Fruit fly (Drosophila melanogaster): ENCODE data around the gene CG12194.
A peak's percentile ranks its signal among the peaks of the same experiment; 100 is the strongest.

CG12194 gene

DNA sequence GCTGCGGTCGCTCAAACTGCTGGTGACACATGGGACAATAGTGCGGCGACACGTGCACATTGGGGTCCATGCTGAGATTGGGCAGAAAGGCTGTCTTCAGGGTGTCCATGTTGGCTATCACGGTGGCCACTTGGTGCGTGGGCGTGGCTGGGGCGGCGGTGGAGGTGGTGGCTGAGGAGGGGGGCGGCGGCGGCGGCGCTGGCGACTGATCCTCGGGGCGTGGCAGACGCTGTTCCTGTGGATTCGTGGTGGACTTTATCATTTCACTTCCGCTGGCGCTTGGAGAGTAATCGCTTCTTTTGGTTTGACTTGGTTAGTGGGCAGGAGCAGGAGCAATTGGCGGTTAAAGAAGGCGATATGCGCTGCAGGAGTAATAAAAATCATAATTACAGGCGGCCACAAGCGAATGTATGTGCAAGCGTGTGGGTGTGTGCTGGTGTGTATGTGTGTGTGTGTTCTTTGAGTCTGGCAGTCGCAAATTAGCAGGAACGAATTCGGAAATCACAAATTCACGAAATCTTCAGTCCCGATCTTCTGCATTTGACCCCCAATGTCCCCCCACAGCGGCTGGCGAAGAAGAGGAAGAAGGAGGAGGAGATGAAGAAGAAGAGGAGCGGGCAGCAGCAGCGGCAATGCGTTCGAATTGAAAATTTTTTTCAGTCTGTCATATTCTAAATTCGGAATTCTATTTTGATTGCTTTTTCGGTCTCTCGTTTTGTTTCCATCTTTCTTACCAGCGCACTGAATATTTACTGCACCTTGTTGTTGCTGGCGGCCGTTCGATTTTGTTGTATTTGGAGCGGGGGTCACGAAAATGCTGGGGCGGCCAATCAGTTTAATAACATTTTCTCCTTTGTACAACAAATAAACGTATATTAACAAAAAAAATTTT is 44.2 kb downstream of the CG12194 start:
- TF ChIP-seq CG1620 (GFP tag; optimal IDR thresholded peaks at IDR 0.05) (no peak), CG33017 (tag; optimal IDR thresholded peaks at IDR 0.05) (no peak), cic (GFP tag; optimal IDR thresholded peaks at IDR 0.05) (no peak), bab1 (GFP tag; optimal IDR thresholded peaks at IDR 0.05) (no peak), CG11617 (GFP tag; optimal IDR thresholded peaks at IDR 0.05) (no peak)

DNA sequence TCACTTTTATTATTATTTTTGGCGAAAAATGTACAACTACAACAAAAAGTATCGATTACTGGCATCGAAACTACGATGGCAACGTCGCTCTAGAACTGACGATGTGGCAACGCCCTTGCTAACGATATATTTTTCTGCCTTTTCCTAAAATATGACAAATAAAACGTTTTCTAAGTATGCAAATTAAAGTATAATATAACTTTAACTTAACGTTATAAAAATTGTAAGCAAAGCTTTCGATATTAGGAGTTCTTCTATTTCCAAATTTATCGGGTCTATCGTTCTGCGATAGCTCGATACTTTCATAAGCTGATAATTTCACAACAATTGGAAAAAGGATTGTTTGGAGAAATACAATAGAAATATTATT is 44.9 kb downstream of the CG12194 start, which contains the start of the genes Cf2 and CG3008:
Gene Cf2, minus strand, starts transcription at position 85 of the 370 bp plus-strand sequence.
Gene CG3008, plus strand, starts transcription at position 276 of the 370 bp plus-strand sequence.
- TF ChIP-seq CG14711 (tag; optimal IDR thresholded peaks at IDR 0.05) (no peak), Mnt (GFP tag; optimal IDR thresholded peaks at IDR 0.05) (peak; percentile 7), Crg-1 (GFP tag; optimal IDR thresholded peaks at IDR 0.05) (no peak), Hr96 (GFP tag; optimal IDR thresholded peaks at IDR 0.05) (no peak), tj (GFP tag; optimal IDR thresholded peaks at IDR 0.05) (peak; percentile 15), CG7101 (tag; optimal IDR thresholded peaks at IDR 0.05) (no peak)

DNA sequence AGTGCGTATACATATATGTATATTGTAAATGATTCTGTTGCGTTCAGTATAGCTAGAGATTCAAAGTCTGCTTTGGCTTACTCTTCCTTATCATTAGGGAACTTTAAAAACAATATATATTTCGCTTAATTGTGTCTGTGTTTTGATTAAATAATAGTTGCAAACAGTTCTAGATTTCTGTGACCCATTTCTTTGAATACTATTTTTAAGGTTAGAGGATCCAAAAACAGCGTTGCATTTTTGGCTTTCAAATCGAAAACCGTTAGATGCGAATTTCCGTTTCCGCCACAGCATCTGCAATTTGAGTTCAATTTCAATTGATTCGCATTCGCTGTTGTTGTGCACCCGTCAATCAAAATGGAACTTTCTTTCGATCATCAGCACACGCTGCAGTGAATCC is 48.0 kb downstream of the CG12194 start:
- no peak for TF ChIP-seq CG12768 (GFP tag; optimal IDR thresholded peaks at IDR 0.05)
- no peak for TF ChIP-seq CG33017 (tag; optimal IDR thresholded peaks at IDR 0.05)
- no peak for TF ChIP-seq CG7045 (GFP tag; optimal IDR thresholded peaks at IDR 0.05)

DNA sequence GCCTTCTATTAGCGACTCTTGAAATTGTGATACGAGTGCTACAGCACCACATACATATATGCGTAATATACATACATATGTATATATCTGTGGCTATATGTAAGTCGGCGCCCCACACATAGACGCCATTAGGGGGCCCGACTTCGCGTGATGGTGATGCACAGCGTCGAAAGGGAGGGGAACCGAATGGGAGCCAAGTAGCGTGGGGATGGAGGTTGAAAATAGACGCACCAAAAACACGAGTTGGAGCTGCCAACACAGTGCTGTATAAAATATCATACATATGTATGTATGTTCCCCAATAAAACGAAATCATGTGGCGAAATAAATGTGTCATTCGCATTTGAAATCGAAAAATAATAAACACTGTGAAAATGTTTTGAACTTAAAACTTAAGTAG is 48.5 kb downstream of the CG12194 start:
- TF ChIP-seq Mnt (GFP tag; optimal IDR thresholded peaks at IDR 0.05), result no peak
- TF ChIP-seq CG12768 (GFP tag; optimal IDR thresholded peaks at IDR 0.05), result no peak
- no peak for TF ChIP-seq CG1620 (GFP tag; optimal IDR thresholded peaks at IDR 0.05)
- TF ChIP-seq tj (GFP tag; optimal IDR thresholded peaks at IDR 0.05), result no peak
- no peak for TF ChIP-seq toe (GFP tag; optimal IDR thresholded peaks at IDR 0.05)
- TF ChIP-seq Hr96 (GFP tag; optimal IDR thresholded peaks at IDR 0.05), result no peak
- no peak for TF ChIP-seq CG7045 (GFP tag; optimal IDR thresholded peaks at IDR 0.05)
- no peak for TF ChIP-seq Crg-1 (GFP tag; optimal IDR thresholded peaks at IDR 0.05)
- no peak for TF ChIP-seq CG14711 (tag; optimal IDR thresholded peaks at IDR 0.05)
- no peak for TF ChIP-seq ovo (GFP tag; optimal IDR thresholded peaks at IDR 0.05)
- no peak for TF ChIP-seq cic (GFP tag; optimal IDR thresholded peaks at IDR 0.05)
- no peak for TF ChIP-seq cnc (optimal IDR thresholded peaks at IDR 0.05)

DNA sequence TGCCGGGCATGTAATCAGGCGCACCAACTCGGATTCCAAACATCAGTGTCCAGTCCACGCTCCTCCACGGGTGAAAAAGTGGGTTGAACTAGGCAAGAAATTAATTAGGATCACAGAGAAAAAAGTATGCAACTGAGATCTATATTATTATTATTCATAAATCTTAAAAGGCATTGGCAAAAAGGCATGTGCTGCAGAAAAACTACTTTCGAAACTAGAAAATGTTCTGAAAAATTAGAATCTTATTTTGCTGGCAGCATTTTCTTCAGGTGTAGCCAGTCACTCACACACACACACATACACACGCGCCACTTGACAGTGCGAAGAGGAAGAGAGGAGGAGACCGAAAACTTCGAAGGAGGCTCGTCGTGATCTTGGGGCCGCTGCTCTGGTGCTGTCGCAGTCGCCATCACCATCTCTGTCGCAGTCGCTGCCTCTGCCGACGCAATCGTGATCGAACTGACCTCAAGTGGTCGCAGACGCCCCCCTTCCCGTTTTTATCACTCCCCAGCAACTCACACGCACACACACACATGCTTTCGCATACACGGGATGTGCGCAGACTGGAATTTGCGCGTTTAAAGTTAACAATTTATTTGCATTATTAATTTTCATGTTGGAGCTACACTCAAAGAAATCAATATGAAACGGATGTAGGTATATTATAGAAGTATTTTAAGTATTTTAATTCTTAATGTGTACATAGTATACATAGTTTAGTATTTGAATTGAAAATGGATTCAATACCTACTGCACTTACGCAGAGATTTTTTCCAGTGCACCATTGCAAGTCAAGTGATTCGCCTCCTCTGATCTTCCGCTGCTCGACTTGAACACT is 49.5 kb downstream of the CG12194 start:
- TF ChIP-seq Clk (GFP tag; optimal IDR thresholded peaks at IDR 0.05) (no peak), kay (GFP tag; ENCODE audit: borderline replicate concordance) (no peak), Mnt (GFP tag; optimal IDR thresholded peaks at IDR 0.05) (no peak), pad (GFP tag; optimal IDR thresholded peaks at IDR 0.05) (no peak), CG14711 (tag; optimal IDR thresholded peaks at IDR 0.05) (peak; percentile 48), toe (GFP tag; optimal IDR thresholded peaks at IDR 0.05) (no peak), cic (GFP tag; optimal IDR thresholded peaks at IDR 0.05) (no peak), CG7045 (GFP tag; optimal IDR thresholded peaks at IDR 0.05) (peak; percentile 6), bab1 (GFP tag; optimal IDR thresholded peaks at IDR 0.05) (peak; percentile 4), CG5204 (GFP tag; optimal IDR thresholded peaks at IDR 0.05) (no peak), CG1620 (GFP tag; optimal IDR thresholded peaks at IDR 0.05) (no peak), CG33017 (tag; optimal IDR thresholded peaks at IDR 0.05) (peak; percentile 42), cnc (optimal IDR thresholded peaks at IDR 0.05) (no peak), CG7101 (tag; optimal IDR thresholded peaks at IDR 0.05) (peak; percentile 19), CG11617 (GFP tag; optimal IDR thresholded peaks at IDR 0.05) (no peak), CG12768 (GFP tag; optimal IDR thresholded peaks at IDR 0.05) (peak; percentile 5), tj (GFP tag; optimal IDR thresholded peaks at IDR 0.05) (no peak), ovo (GFP tag; optimal IDR thresholded peaks at IDR 0.05) (no peak), Crg-1 (GFP tag; optimal IDR thresholded peaks at IDR 0.05) (no peak), Hr96 (GFP tag; optimal IDR thresholded peaks at IDR 0.05) (no peak)

DNA sequence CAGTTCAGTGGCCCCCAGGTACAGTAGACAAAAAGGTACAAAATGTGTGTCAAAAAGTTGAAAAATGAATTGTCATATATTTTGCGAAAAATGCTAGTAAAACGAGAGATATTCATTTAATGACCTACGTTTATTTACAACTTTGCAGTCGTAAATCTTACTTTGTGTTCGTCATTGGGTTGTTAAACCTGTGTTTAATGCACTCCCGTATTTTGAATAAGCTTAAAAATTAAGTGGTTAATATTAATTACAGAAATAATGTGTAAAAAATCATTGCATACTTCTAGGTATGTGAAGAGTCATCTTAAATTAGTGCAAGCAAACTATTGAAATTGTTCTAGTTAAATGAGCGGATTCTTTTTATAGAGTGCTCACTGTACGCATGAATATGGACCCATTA is 50.4 kb downstream of the CG12194 start:
- no peak for TF ChIP-seq CG11617 (GFP tag; optimal IDR thresholded peaks at IDR 0.05)
- no peak for TF ChIP-seq CG12768 (GFP tag; optimal IDR thresholded peaks at IDR 0.05)
- no peak for TF ChIP-seq CG7101 (tag; optimal IDR thresholded peaks at IDR 0.05)
- TF ChIP-seq cic (GFP tag; optimal IDR thresholded peaks at IDR 0.05), result no peak
- no peak for TF ChIP-seq Hr96 (GFP tag; optimal IDR thresholded peaks at IDR 0.05)
- TF ChIP-seq bab1 (GFP tag; optimal IDR thresholded peaks at IDR 0.05), result no peak
- no peak for TF ChIP-seq cnc (optimal IDR thresholded peaks at IDR 0.05)
- TF ChIP-seq ovo (GFP tag; optimal IDR thresholded peaks at IDR 0.05), result no peak
- no peak for TF ChIP-seq CG14711 (tag; optimal IDR thresholded peaks at IDR 0.05)
- no peak for TF ChIP-seq pad (GFP tag; optimal IDR thresholded peaks at IDR 0.05)
- no peak for TF ChIP-seq toe (GFP tag; optimal IDR thresholded peaks at IDR 0.05)
- no peak for TF ChIP-seq Mnt (GFP tag; optimal IDR thresholded peaks at IDR 0.05)
